Fruit fly (Drosophila melanogaster): ENCODE results near the gene Tak1.
A peak's percentile ranks its signal among the peaks of the same experiment; 100 is the strongest.

The Tak1 gene

DNA sequence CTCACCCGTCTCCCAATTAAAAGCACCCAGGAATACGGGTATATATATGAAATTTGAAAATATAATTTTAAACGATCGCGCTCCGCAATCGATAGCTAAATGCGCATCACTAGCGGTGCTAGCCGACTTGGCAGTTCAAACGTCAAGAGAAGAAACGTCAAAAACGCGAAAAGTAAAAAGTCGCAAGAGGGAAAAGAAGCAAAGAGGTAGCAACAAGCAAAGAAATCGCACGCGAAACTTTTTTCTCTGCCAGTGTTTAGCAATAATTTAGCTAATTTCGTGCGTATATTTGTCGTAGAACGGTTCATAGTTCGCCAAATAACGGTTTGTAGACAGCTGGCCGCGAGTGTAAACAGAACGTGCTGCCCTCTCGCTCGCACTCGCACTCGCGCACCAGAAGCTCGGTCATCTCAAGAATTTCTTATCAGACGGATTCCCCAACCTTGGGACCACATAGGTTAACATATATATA lies 13.3 kb downstream of the Tak1 start, which contains the start of gene CG1812 (continued):
- peak; percentile 8 for TF ChIP-seq CG14710 (tag; optimal IDR thresholded peaks at IDR 0.05)
- TF ChIP-seq Ravus (GFP tag; IDR thresholded peaks at IDR 0.05), result no peak
- TF ChIP-seq Side (GFP tag; optimal IDR thresholded peaks at IDR 0.05), result no peak
- no peak for TF ChIP-seq CG7372 (GFP tag; IDR thresholded peaks at IDR 0.05)
- no peak for TF ChIP-seq zen (tag; optimal IDR thresholded peaks at IDR 0.05)
- peak; percentile 30 for TF ChIP-seq Myb (GFP tag; optimal IDR thresholded peaks at IDR 0.05)
- TF ChIP-seq Drgx (GFP tag; IDR thresholded peaks at IDR 0.05), result peak; percentile 73
- TF ChIP-seq CG10979 (tag; optimal IDR thresholded peaks at IDR 0.05), result peak; percentile 18
- no peak for TF ChIP-seq CG32767 (GFP tag; IDR thresholded peaks at IDR 0.05)
- TF ChIP-seq br (optimal IDR thresholded peaks at IDR 0.05), result no peak
- TF ChIP-seq toy (GFP tag; IDR thresholded peaks at IDR 0.05), result no peak
- TF ChIP-seq Ptx1 (GFP tag; IDR thresholded peaks at IDR 0.05), result peak; percentile 52; the same call in 1 of the 2 replicates
- TF ChIP-seq CG3847 (GFP tag; IDR thresholded peaks at IDR 0.05), result peak; percentile 42
- TF ChIP-seq CG7786 (GFP tag; optimal IDR thresholded peaks at IDR 0.05), result peak; percentile 30
- TF ChIP-seq stc (GFP tag; IDR thresholded peaks at IDR 0.05), result peak; percentile 67
- no peak for TF ChIP-seq tx (GFP tag; optimal IDR thresholded peaks at IDR 0.05)
- no peak for TF ChIP-seq CG31441 (GFP tag; IDR thresholded peaks at IDR 0.05)
- TF ChIP-seq ase (GFP tag; IDR thresholded peaks at IDR 0.05), result no peak; the same call in 2 of the 3 replicates
- TF ChIP-seq CG13123 (GFP tag; optimal IDR thresholded peaks at IDR 0.05), result no peak
- peak; percentile 67; the same call in 1 of the 3 replicates for TF ChIP-seq so (GFP tag; IDR thresholded peaks at IDR 0.05)
- no peak for TF ChIP-seq Elba2 (GFP tag; optimal IDR thresholded peaks at IDR 0.05)
- peak; percentile 37 for TF ChIP-seq CG15269 (tag; optimal IDR thresholded peaks at IDR 0.05)
- peak; percentile 9 for TF ChIP-seq az2 (GFP tag; optimal IDR thresholded peaks at IDR 0.05)
- no peak for TF ChIP-seq CG17912 (GFP tag; optimal IDR thresholded peaks at IDR 0.05)
- TF ChIP-seq sc (optimal IDR thresholded peaks at IDR 0.05), result no peak
- no peak for TF ChIP-seq sc (GFP tag; optimal IDR thresholded peaks at IDR 0.05)
- TF ChIP-seq Blimp-1 (GFP tag; optimal IDR thresholded peaks at IDR 0.05), result peak; percentile 19
- no peak for TF ChIP-seq Bteb2 (GFP tag; optimal IDR thresholded peaks at IDR 0.05)
- TF ChIP-seq CG3726 (GFP tag; IDR thresholded peaks at IDR 0.05), result no peak

DNA sequence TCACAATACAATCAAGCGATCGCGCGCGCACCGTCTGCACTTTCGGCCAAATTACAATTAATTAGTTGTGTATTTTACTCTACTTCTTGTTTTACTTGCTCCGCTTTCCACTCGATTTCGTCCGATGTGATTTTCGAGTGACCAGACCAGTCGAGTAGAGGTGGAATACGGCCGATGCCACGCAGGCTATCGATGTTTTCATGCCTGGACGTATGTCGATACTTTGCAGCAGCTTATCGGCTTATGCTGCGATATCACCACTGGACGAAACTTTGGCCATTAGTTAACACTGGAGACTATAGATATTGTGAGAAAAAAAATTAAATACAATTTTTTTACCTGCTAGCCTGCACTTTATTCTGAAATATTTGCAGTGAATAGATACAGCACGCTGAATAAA lies 14.2 kb downstream of the Tak1 start, which contains the start of gene RhoGAP19D:
TSS of gene RhoGAP19D (minus strand) at position 155 of the 400 bp plus-strand sequence.
- no peak for TF ChIP-seq Asciz (GFP tag; optimal IDR thresholded peaks at IDR 0.05)
- peak; percentile 39 for TF ChIP-seq CG12942 (GFP tag; optimal IDR thresholded peaks at IDR 0.05)
- peak; percentile 98 for TF ChIP-seq Dref (GFP tag; IDR thresholded peaks at IDR 0.05)
- no peak for TF ChIP-seq prd (optimal IDR thresholded peaks at IDR 0.05)
- TF ChIP-seq prd (GFP tag; IDR thresholded peaks at IDR 0.05), result peak; percentile 44; the same call in 2 of the 3 replicates
- no peak for TF ChIP-seq CG8388 (GFP tag; optimal IDR thresholded peaks at IDR 0.05)
- peak; percentile 42 for TF ChIP-seq her (GFP tag; optimal IDR thresholded peaks at IDR 0.05)
- TF ChIP-seq CG9437 (GFP tag; optimal IDR thresholded peaks at IDR 0.05), result no peak
- TF ChIP-seq CG6254 (GFP tag; optimal IDR thresholded peaks at IDR 0.05), result no peak
- no peak for TF ChIP-seq sens-2 (GFP tag; IDR thresholded peaks at IDR 0.05)
- TF ChIP-seq hkb (optimal IDR thresholded peaks at IDR 0.05), result no peak
- TF ChIP-seq hkb (GFP tag; IDR thresholded peaks at IDR 0.05), result no peak
- no peak for TF ChIP-seq corto (GFP tag; optimal IDR thresholded peaks at IDR 0.05)
- TF ChIP-seq unpg (GFP tag; optimal IDR thresholded peaks at IDR 0.05), result peak; percentile 41
- TF ChIP-seq disco-r (GFP tag; optimal IDR thresholded peaks at IDR 0.05), result no peak
- TF ChIP-seq tgo (GFP tag; IDR thresholded peaks at IDR 0.05), result peak; percentile 39; the same call in 2 of the 3 replicates
- TF ChIP-seq Ssrp (tag; optimal IDR thresholded peaks at IDR 0.05), result no peak
- no peak for TF ChIP-seq CG10431 (GFP tag; optimal IDR thresholded peaks at IDR 0.05)
- TF ChIP-seq dimm (GFP tag; IDR thresholded peaks at IDR 0.05), result no peak
- TF ChIP-seq Nf-YC (tag; optimal IDR thresholded peaks at IDR 0.05), result peak; percentile 19
- TF ChIP-seq Taf1 (GFP tag; IDR thresholded peaks at IDR 0.05), result no peak
- peak; percentile 25 for TF ChIP-seq ash1 (GFP tag; optimal IDR thresholded peaks at IDR 0.05)
- no peak for TF ChIP-seq Hmx (GFP tag; optimal IDR thresholded peaks at IDR 0.05)
- peak; percentile 70 for TF ChIP-seq Jarid2 (GFP tag; optimal IDR thresholded peaks at IDR 0.05)
- TF ChIP-seq abd-A (tag; optimal IDR thresholded peaks at IDR 0.05), result no peak
- TF ChIP-seq pho (GFP tag; optimal IDR thresholded peaks at IDR 0.05), result peak; percentile 76
